Worm (Caenorhabditis elegans) whole organism, L1 larva: ENCODE results near the gene F14B8.5.

Experiments
- C04F5.9 ChIP-seq: sonication (generic microtip); optimal IDR thresholded peaks from 2 replicates; lab custom pipeline; 2016; ENCODE audit warnings: missing genetic modification characterization, missing compliant biosample characterization
- C16A3.4 ChIP-seq: fragments of 150-350 bp; optimal IDR thresholded peaks from 2 replicates; lab custom pipeline; 2014; ENCODE audit warnings: missing biosample characterization, missing genetic modification characterization
- C34B4.2 ChIP-seq: sonication (generic microtip); optimal IDR thresholded peaks from 2 replicates; lab custom pipeline; 2017; ENCODE audit warnings: mild to moderate bottlenecking, missing genetic modification characterization, missing compliant biosample characterization
- aha-1 ChIP-seq: fragments of 150-350 bp; optimal IDR thresholded peaks from 2 replicates; lab custom pipeline; 2014; ENCODE audit warnings: missing biosample characterization, missing genetic modification characterization
- aly-2 ChIP-seq: fragments of 150-350 bp; optimal IDR thresholded peaks from 2 replicates; lab custom pipeline; 2014; ENCODE audit warnings: missing biosample characterization, missing genetic modification characterization
- ama-1 ChIP-seq: fragments of 150-350 bp; optimal IDR thresholded peaks from 2 replicates; lab custom pipeline; 2014
- blmp-1 ChIP-seq: fragments of 150-350 bp; optimal IDR thresholded peaks from 2 replicates; lab custom pipeline; 2014; ENCODE audit warnings: missing biosample characterization, missing genetic modification characterization
- ceh-8 ChIP-seq: fragments of 200-800 bp; sonication (Bioruptor generic); optimal IDR thresholded peaks from 2 replicates; lab custom pipeline; 2018; ENCODE audit warnings: mild to moderate bottlenecking, missing genetic modification characterization, moderate library complexity, missing compliant biosample characterization
- ceh-82 ChIP-seq, 3 experiments: fragments of 150-350 bp in 1 of 3; sonication (generic microtip) in 2 of 3; optimal IDR thresholded peaks; 2 replicates each; lab custom pipeline; 2014 to 2017; ENCODE audit warnings: missing biosample characterization in 3 of 3, missing genetic modification characterization in 3 of 3
- ces-1 ChIP-seq: fragments of 150-350 bp; optimal IDR thresholded peaks from 2 replicates; lab custom pipeline; 2014; ENCODE audit warnings: missing biosample characterization, missing genetic modification reagents, missing genetic modification characterization
- efl-1 ChIP-seq, 4 experiments: fragments of 150-350 bp; optimal IDR thresholded peaks in 3 of 4; peaks in 1 of 4; 1 replicate in 1 of 4; 2 replicates in 3 of 4; lab custom pipeline; 2014; ENCODE audit warnings: missing biosample characterization in 2 of 4, missing genetic modification characterization in 2 of 4, missing genetic modification reagents in 2 of 4
- efl-3 ChIP-seq: fragments of 200-800 bp; sonication (Bioruptor generic); optimal IDR thresholded peaks from 2 replicates; lab custom pipeline; 2018; ENCODE audit warnings: mild to moderate bottlenecking, missing genetic modification characterization, missing compliant biosample characterization
- egl-13 ChIP-seq: sonication (generic microtip); optimal IDR thresholded peaks from 2 replicates; lab custom pipeline; 2016; ENCODE audit warnings: missing genotype, missing genetic modification reagents, missing genetic modification characterization, missing compliant biosample characterization
- elt-2 ChIP-seq: sonication (generic microtip); optimal IDR thresholded peaks from 2 replicates; lab custom pipeline; 2016; ENCODE audit warnings: missing genetic modification characterization, mild to moderate bottlenecking, inconsistent platforms, missing compliant biosample characterization, missing genetic modification reagents
- fkh-10 ChIP-seq: sonication (generic microtip); optimal IDR thresholded peaks from 2 replicates; lab custom pipeline; 2017; ENCODE audit warnings: missing biosample characterization, missing genetic modification reagents, missing genetic modification characterization
- fkh-4 ChIP-seq: sonication (generic microtip); optimal IDR thresholded peaks from 2 replicates; lab custom pipeline; 2016; ENCODE audit warnings: missing compliant biosample characterization, missing genetic modification characterization, borderline replicate concordance
- hlh-17 ChIP-seq: fragments of 200-800 bp; sonication (Bioruptor generic); optimal IDR thresholded peaks from 2 replicates; lab custom pipeline; 2018; ENCODE audit warnings: missing genetic modification characterization, mild to moderate bottlenecking, missing compliant biosample characterization, moderate library complexity, borderline replicate concordance
- hpl-2 ChIP-seq: fragments of 150-350 bp; optimal IDR thresholded peaks from 2 replicates; lab custom pipeline; 2014; ENCODE audit warnings: missing biosample characterization, missing genetic modification reagents, missing genetic modification characterization
- isw-1 ChIP-seq: fragments of 200-800 bp; sonication (Bioruptor generic); IDR thresholded peaks from 2 replicates; pipeline ENCODE4 v1.3.6; 2022; ENCODE audit warnings: missing genetic modification characterization, missing compliant biosample characterization
- jun-1 ChIP-seq: fragments of 150-350 bp; optimal IDR thresholded peaks from 2 replicates; lab custom pipeline; 2014; ENCODE audit warnings: missing biosample characterization, missing genetic modification reagents, missing genetic modification characterization
- lin-14 ChIP-seq: fragments of 200-800 bp; sonication (Bioruptor generic); optimal IDR thresholded peaks from 2 replicates; lab custom pipeline; 2018; ENCODE audit warnings: mild to moderate bottlenecking, missing genetic modification characterization, moderate library complexity, missing compliant biosample characterization
- lin-35 ChIP-seq, 2 experiments: fragments of 150-350 bp; optimal IDR thresholded peaks; 2 replicates each; lab custom pipeline; 2014; ENCODE audit warnings: missing biosample characterization in 2 of 2, missing genetic modification characterization in 2 of 2, missing genetic modification reagents in 2 of 2
- lin-39 ChIP-seq: fragments of 150-350 bp; optimal IDR thresholded peaks from 2 replicates; lab custom pipeline; 2014; ENCODE audit warnings: missing biosample characterization, missing genetic modification reagents, missing genetic modification characterization
- nhr-12 ChIP-seq: sonication (generic microtip); optimal IDR thresholded peaks from 2 replicates; lab custom pipeline; 2017; ENCODE audit warnings: missing biosample characterization, missing genetic modification characterization
- nhr-19 ChIP-seq: fragments of 200-800 bp; sonication (Bioruptor generic); conservative IDR thresholded peaks from 2 replicates; pipeline ENCODE4 v1.3.6; 2022; ENCODE audit warnings: missing genetic modification characterization, missing compliant biosample characterization
- nhr-237 ChIP-seq: fragments of 150-350 bp; optimal IDR thresholded peaks from 2 replicates; lab custom pipeline; 2014; ENCODE audit warnings: missing biosample characterization, missing genetic modification characterization
- nhr-76 ChIP-seq: sonication (generic microtip); optimal IDR thresholded peaks from 2 replicates; lab custom pipeline; 2017; ENCODE audit warnings: missing biosample characterization, missing genetic modification characterization
- nhr-84 ChIP-seq: sonication (generic microtip); optimal IDR thresholded peaks from 2 replicates; lab custom pipeline; 2017; ENCODE audit warnings: missing biosample characterization, missing genetic modification characterization
- nhr-90 ChIP-seq: sonication (generic microtip); optimal IDR thresholded peaks from 2 replicates; lab custom pipeline; 2016; ENCODE audit warnings: mild to moderate bottlenecking, missing genetic modification characterization, missing compliant biosample characterization; ENCODE audit not compliant: poor library complexity
- pag-3 ChIP-seq: sonication (generic microtip); optimal IDR thresholded peaks from 2 replicates; lab custom pipeline; 2017; ENCODE audit warnings: missing genetic modification characterization, mild to moderate bottlenecking, missing compliant biosample characterization, antibody characterized with exemption, borderline replicate concordance; ENCODE audit not compliant: insufficient read depth
- pax-3 ChIP-seq: fragments of 200-800 bp; sonication (Bioruptor generic); optimal IDR thresholded peaks from 2 replicates; lab custom pipeline; 2018; ENCODE audit warnings: mild to moderate bottlenecking, missing genetic modification characterization, moderate library complexity, missing compliant biosample characterization
- pqm-1 ChIP-seq: sonication (generic microtip); optimal IDR thresholded peaks from 3 replicates; lab custom pipeline; 2017; ENCODE audit warnings: missing biosample characterization, missing genetic modification characterization
- rnt-1 ChIP-seq: sonication (generic microtip); optimal IDR thresholded peaks from 2 replicates; lab custom pipeline; 2016; ENCODE audit warnings: mild to moderate bottlenecking, missing genetic modification characterization, moderate library complexity, missing compliant biosample characterization
- snpc-4 ChIP-seq: fragments of 150-350 bp; optimal IDR thresholded peaks from 2 replicates; lab custom pipeline; 2014; ENCODE audit warnings: missing biosample characterization, missing genetic modification characterization
- sox-4 ChIP-seq: sonication (generic microtip); optimal IDR thresholded peaks from 2 replicates; lab custom pipeline; 2016; ENCODE audit warnings: missing genetic modification characterization, missing compliant biosample characterization
- swsn-7 ChIP-seq: sonication (generic microtip); optimal IDR thresholded peaks from 2 replicates; lab custom pipeline; 2016; ENCODE audit warnings: missing genetic modification characterization, missing compliant biosample characterization
- tlp-1 ChIP-seq: fragments of 150-350 bp; optimal IDR thresholded peaks from 2 replicates; lab custom pipeline; 2014; ENCODE audit warnings: missing biosample characterization, missing genetic modification characterization
- unc-130 ChIP-seq: fragments of 150-350 bp; optimal IDR thresholded peaks from 2 replicates; lab custom pipeline; 2017; ENCODE audit warnings: missing biosample characterization, missing genetic modification characterization, inconsistent platforms
- unc-86 ChIP-seq: sonication (generic microtip); optimal IDR thresholded peaks from 2 replicates; lab custom pipeline; 2016; ENCODE audit warnings: missing genetic modification characterization, missing compliant biosample characterization
- vab-15 ChIP-seq: sonication (generic microtip); optimal IDR thresholded peaks from 2 replicates; lab custom pipeline; 2017; ENCODE audit warnings: missing genotype, mild to moderate bottlenecking, missing genetic modification characterization, missing compliant biosample characterization
- xbp-1 ChIP-seq: sonication (generic microtip); optimal IDR thresholded peaks from 2 replicates; lab custom pipeline; 2016; ENCODE audit warnings: missing genetic modification characterization, missing compliant biosample characterization
- zag-1 ChIP-seq: fragments of 150-350 bp; optimal IDR thresholded peaks from 2 replicates; lab custom pipeline; 2014; ENCODE audit warnings: missing biosample characterization, missing genetic modification characterization
- ztf-4 ChIP-seq: fragments of 150-350 bp; optimal IDR thresholded peaks from 2 replicates; lab custom pipeline; 2014; ENCODE audit warnings: missing biosample characterization, missing genetic modification characterization

F14B8.5 gene

DNA sequence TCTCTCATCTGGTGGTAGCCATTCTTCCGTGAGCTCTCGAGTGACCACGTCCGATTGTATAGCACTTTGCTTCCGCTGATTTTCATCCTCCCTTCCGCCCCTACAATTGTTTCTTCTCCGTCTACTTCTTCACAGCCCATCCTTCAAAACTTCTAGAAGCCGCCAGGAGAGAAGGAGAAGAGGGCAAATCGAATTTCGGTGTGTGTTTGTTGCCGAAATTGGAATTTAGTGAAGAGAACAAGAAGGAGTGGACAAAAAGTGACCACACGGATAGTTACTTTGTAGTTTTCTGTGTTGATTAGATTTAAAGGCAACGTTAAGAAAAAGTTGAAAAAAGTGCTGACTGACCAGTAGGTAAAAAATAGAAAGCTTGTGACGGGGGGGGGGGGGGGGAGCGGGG lies 35.4 kb downstream of the F14B8.5 start:
- TF ChIP-seq lin-14 (GFP tag; lab: Kevin White, UChicago) (peak; percentile 55), pqm-1 (tag; lab: Kevin White, UChicago) (no peak), xbp-1 (tag; lab: Kevin White, UChicago) (no peak), fkh-10 (GFP tag; lab: Kevin White, UChicago) (peak; percentile 5), nhr-19 (no peak), tlp-1 (tag; lab: Kevin White, UChicago) (no peak), ceh-8 (GFP tag; lab: Kevin White, UChicago) (no peak)

DNA sequence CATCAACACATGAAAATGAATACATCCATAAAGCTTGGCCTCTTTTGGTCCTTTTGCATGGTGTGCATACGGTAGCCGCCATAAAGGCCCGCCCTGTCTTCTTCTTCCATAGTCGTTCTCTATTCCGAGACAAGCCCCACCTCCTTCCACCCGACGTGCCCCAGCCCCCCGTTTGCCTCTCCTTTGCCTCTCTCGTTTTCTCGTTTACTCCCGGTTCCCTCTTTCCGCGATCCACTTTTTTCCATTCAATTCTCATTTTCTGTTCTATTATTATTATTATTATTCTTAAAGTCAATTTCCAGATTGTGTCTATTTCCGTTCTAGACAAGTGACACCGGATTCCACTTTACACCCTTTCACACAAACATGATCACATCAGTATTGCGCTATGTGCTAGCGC lies 39.1 kb downstream of the F14B8.5 start, which contains the start of gene unc-6:
unc-6 (plus strand) TSS at position 301 of the 400 bp plus-strand sequence.
- TF ChIP-seq vab-15 (tag; lab: Kevin White, UChicago), result no peak
- no peak for TF ChIP-seq jun-1
- TF ChIP-seq fkh-10 (GFP tag; lab: Kevin White, UChicago), result no peak
- no peak for TF ChIP-seq rnt-1
- no peak for TF ChIP-seq tlp-1 (tag; lab: Kevin White, UChicago)
- TF ChIP-seq pax-3 (tag; lab: Kevin White, UChicago), result no peak

ce11 chrX:6888208-6888607 lies 40.3 kb downstream of the F14B8.5 start:
- TF ChIP-seq nhr-12 (tag; lab: Kevin White, UChicago) (no peak), zag-1 (tag; lab: Kevin White, UChicago) (no peak), lin-14 (GFP tag; lab: Kevin White, UChicago) (no peak), blmp-1 (tag; lab: Kevin White, UChicago) (no peak), unc-130 (tag; lab: Kevin White, UChicago) (no peak), elt-2 (tag; lab: Kevin White, UChicago) (no peak), ztf-4 (no peak), efl-3 (GFP tag; lab: Kevin White, UChicago) (no peak), ces-1 (GFP tag; lab: Kevin White, UChicago) (no peak)

DNA sequence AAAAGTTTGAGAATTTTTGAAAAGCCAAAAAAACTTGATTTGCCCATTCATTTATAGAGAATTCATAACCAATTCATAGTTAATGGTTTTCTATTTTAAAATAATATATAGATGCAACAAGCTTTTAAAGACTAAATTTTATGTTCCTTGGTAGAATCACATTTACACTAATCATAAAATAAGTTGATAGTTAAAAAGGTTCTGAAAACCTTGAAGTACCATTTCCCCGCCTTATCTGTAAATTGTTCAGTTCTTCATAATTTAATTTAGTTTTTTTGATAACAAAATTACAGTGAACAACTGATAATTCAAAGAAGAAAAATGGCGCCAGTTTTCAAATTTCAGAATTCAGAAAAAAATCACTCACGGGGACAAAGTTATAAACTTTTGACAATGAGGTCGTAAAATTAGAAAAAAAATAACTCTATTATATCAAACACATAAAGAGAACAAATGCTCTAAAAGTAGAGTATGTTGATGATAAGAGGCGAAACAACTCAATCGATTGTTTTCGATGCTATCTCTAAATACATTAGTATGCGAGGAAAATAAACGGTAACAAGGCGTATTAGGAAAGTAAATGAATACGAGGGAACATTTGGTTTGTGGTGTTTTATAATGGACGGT lies 43.2 kb downstream of the F14B8.5 start, which contains the start of gene F41C6.7:
F41C6.7 (minus strand) TSS at position 51 of the 627 bp plus-strand sequence.
- no peak for TF ChIP-seq nhr-19
- TF ChIP-seq sox-4 (tag; lab: Kevin White, UChicago), result no peak
- no peak for TF ChIP-seq zag-1 (tag; lab: Kevin White, UChicago)
- TF ChIP-seq unc-86 (tag; lab: Kevin White, UChicago), result no peak
- TF ChIP-seq swsn-7 (tag; lab: Kevin White, UChicago), result no peak
- no peak for TF ChIP-seq C16A3.4 (tag; lab: Kevin White, UChicago)
- TF ChIP-seq egl-13, result no peak
- peak in 1 of 2 experiments; percentile 3 for TF ChIP-seq lin-35 (GFP tag; optimal IDR thresholded peaks at IDR 0.05; lab: Kevin White, UChicago)
- TF ChIP-seq C34B4.2 (tag; lab: Kevin White, UChicago), result no peak
- TF ChIP-seq aly-2 (tag; lab: Kevin White, UChicago), result no peak
- TF ChIP-seq elt-2 (tag; lab: Kevin White, UChicago), result peak; percentile 71
- TF ChIP-seq vab-15 (tag; lab: Kevin White, UChicago), result no peak
- no peak for TF ChIP-seq nhr-12 (tag; lab: Kevin White, UChicago)
- TF ChIP-seq ceh-82 (tag; optimal IDR thresholded peaks at IDR 0.05; lab: Kevin White, UChicago), result no peak
- TF ChIP-seq ces-1 (GFP tag; lab: Kevin White, UChicago), result no peak
- no peak for TF ChIP-seq hpl-2 (GFP tag; lab: Kevin White, UChicago)
- TF ChIP-seq fkh-4, result no peak
- TF ChIP-seq lin-39 (tag; lab: Kevin White, UChicago), result no peak

DNA sequence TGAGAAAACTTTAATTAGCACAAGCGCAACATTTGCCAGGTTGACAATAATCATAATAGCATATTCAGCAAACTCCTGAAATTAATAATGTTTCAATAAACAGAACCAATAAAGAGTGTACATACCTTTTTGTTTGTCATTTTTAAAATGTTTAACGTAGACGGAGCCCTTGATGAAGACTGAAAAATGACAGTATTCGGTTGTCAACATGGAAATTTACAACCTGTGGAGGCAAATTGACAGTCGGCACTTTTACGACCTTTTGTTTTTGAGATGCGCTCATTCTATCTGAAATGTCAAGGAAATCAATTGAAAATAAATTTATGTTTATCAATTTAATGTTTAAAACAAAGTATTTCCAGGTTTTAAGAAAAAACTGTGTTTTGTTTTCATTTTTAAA lies 44.1 kb downstream of the F14B8.5 start:
- TF ChIP-seq hlh-17 (no peak), lin-35 (GFP tag; optimal IDR thresholded peaks at IDR 0.05; lab: Kevin White, UChicago) (no peak), aha-1 (tag; lab: Kevin White, UChicago) (no peak), nhr-90 (no peak), nhr-84 (tag; lab: Kevin White, UChicago) (no peak), pax-3 (tag; lab: Kevin White, UChicago) (no peak), nhr-237 (no peak), efl-1 (optimal IDR thresholded peaks at IDR 0.05; lab: Kevin White, UChicago) (no peak), efl-1 (GFP tag; optimal IDR thresholded peaks at IDR 0.05 in 1 of 2; lab: Kevin White, UChicago) (no peak), ama-1 (no peak), C04F5.9 (no peak), lin-39 (tag; lab: Kevin White, UChicago) (no peak), nhr-76 (tag; lab: Kevin White, UChicago) (no peak), zag-1 (tag; lab: Kevin White, UChicago) (no peak), fkh-4 (no peak), isw-1 (GFP tag; lab: Robert Waterston, UW) (no peak), snpc-4 (tag; lab: Kevin White, UChicago) (no peak), blmp-1 (tag; lab: Kevin White, UChicago) (no peak), pag-3 (tag; lab: Kevin White, UChicago) (no peak)
- TF ChIP-seq, all 84 proteins: peak for 0
